Worm (Caenorhabditis elegans): Measurements from ENCODE around the gene T02E9.5.

T02E9.5 gene

DNA sequence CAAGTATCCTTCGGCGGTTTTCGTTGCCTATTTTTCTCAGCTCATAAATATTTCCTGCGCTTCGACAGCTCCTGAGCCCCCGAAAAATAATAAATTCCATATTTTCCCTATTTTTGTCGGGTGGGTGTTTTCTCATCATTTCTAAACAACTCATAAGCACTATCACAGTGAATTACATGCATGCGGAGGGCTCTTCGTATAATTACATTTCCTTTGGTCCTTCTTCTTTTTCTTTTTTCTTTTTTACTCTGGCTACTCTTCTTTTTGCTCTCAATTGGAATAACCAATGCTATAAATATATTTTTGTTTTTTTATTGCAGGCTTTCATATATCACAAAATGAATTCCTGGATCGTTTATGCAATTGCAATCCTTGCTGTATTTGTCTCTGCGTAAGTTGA, at the start of gene T02E9.5:
Gene T02E9.5 (plus strand): TSS at position 321 of the 400 bp plus-strand sequence.
- no peak for TF ChIP-seq ttx-3 (tag; optimal IDR thresholded peaks at IDR 0.05)
- TF ChIP-seq gmeb-2 (tag; optimal IDR thresholded peaks at IDR 0.05): no peak
- no peak for TF ChIP-seq pat-9 (tag; optimal IDR thresholded peaks at IDR 0.05)
- no peak for TF ChIP-seq sox-2 (GFP tag; IDR thresholded peaks at IDR 0.05)
- no peak for TF ChIP-seq C38D4.7 (GFP tag; optimal IDR thresholded peaks at IDR 0.05)
- TF ChIP-seq hlh-15 (tag; optimal IDR thresholded peaks at IDR 0.05): no peak
- peak; percentile 91 for TF ChIP-seq unc-42 (tag; optimal IDR thresholded peaks at IDR 0.05)
- no peak for TF ChIP-seq pax-1 (tag; optimal IDR thresholded peaks at IDR 0.05)

DNA sequence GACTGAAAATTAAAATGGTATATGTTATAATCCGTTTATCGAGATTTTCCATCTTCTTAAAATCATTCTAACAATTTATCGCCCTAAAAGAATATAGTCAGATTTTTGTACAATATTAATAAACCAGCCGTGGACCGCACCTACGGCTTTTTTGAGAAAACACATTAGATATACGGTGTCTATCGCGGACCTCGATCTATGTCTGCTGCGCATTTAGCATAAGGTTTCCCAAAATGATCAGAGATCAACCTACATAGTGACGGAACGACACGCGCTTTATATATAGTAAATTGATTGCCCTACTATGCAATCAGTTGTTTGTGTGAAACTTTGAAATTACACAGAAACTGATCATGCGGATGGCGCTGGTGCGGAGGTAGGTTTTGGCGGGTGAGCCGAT, 49.4 kb upstream of the T02E9.5 start:
- no peak for TF ChIP-seq tbx-7 (tag; optimal IDR thresholded peaks at IDR 0.05)
- no peak for TF ChIP-seq zip-5 (tag; optimal IDR thresholded peaks at IDR 0.05)
- no peak for TF ChIP-seq ttx-3 (tag; optimal IDR thresholded peaks at IDR 0.05)
- no peak for TF ChIP-seq dve-1 (tag; optimal IDR thresholded peaks at IDR 0.05)
- TF ChIP-seq odd-2 (tag; optimal IDR thresholded peaks at IDR 0.05): no peak
- TF ChIP-seq pha-4 (tag; optimal IDR thresholded peaks at IDR 0.05): no peak
- no peak for TF ChIP-seq elt-2 (tag; optimal IDR thresholded peaks at IDR 0.05)
- TF ChIP-seq ceh-34 (tag; optimal IDR thresholded peaks at IDR 0.05): no peak
- no peak for TF ChIP-seq ceh-48 (tag; optimal IDR thresholded peaks at IDR 0.05)
- no peak for TF ChIP-seq dmd-4 (tag; optimal IDR thresholded peaks at IDR 0.05; ENCODE audit: borderline replicate concordance)
- TF ChIP-seq K02D7.2 (tag; optimal IDR thresholded peaks at IDR 0.05): no peak
- no peak for TF ChIP-seq unc-3 (GFP tag; conservative IDR thresholded peaks at IDR 0.05)
- no peak for TF ChIP-seq unc-3 (tag; optimal IDR thresholded peaks at IDR 0.05)

DNA sequence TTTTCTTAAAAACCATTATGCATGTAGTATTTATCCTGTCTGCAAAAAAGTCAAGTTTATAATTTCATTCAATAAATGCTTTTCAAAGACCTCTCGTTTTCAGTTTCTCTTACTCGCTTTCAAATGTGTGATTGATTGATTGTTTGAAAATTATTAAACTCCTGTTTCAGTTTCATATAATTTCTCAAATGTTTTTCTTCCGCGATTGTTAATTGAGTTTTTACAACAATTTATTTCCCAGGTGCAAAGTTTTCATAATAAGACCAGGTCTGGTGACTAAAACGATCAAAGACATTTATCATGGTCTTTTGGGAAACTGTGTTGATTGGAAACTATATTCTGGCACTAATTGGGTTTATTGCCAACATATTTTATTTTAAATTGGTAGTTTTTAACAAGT, 47.6 kb upstream of the T02E9.5 start, which contains the start of gene T03F7.6:
Gene T03F7.6 (plus strand): TSS at position 301 of the 400 bp plus-strand sequence.
- TF ChIP-seq T23F11.4 (GFP tag; optimal IDR thresholded peaks at IDR 0.05): no peak
- TF ChIP-seq ceh-19 (GFP tag; optimal IDR thresholded peaks at IDR 0.05): no peak
- no peak for TF ChIP-seq ceh-45 (GFP tag; IDR thresholded peaks at IDR 0.05)
- no peak for TF ChIP-seq sdc-2 (tag; optimal IDR thresholded peaks at IDR 0.05)
- TF ChIP-seq hlh-8 (tag; optimal IDR thresholded peaks at IDR 0.05): no peak
- no peak for TF ChIP-seq ama-1 (optimal IDR thresholded peaks at IDR 0.05)
- no peak for TF ChIP-seq C38D4.7 (GFP tag; optimal IDR thresholded peaks at IDR 0.05)
- TF ChIP-seq fkh-6 (tag; optimal IDR thresholded peaks at IDR 0.05): no peak
- no peak for TF ChIP-seq hlh-30 (tag; optimal IDR thresholded peaks at IDR 0.05; ENCODE audit: insufficient read depth)
- no peak for TF ChIP-seq ttx-3 (tag; optimal IDR thresholded peaks at IDR 0.05)
- TF ChIP-seq pha-4 (tag; optimal IDR thresholded peaks at IDR 0.05): no peak
- TF ChIP-seq ahr-1 (tag; optimal IDR thresholded peaks at IDR 0.05): no peak
- TF ChIP-seq hlh-15 (tag; optimal IDR thresholded peaks at IDR 0.05): no peak
- no peak for TF ChIP-seq sox-2 (GFP tag; IDR thresholded peaks at IDR 0.05)
- no peak for TF ChIP-seq mec-3 (tag; optimal IDR thresholded peaks at IDR 0.05; ENCODE audit: borderline replicate concordance)
- TF ChIP-seq eyg-1 (tag; optimal IDR thresholded peaks at IDR 0.05): no peak
- TF ChIP-seq K02D7.2 (tag; optimal IDR thresholded peaks at IDR 0.05): no peak
- no peak for TF ChIP-seq ceh-14 (tag; optimal IDR thresholded peaks at IDR 0.05)

DNA sequence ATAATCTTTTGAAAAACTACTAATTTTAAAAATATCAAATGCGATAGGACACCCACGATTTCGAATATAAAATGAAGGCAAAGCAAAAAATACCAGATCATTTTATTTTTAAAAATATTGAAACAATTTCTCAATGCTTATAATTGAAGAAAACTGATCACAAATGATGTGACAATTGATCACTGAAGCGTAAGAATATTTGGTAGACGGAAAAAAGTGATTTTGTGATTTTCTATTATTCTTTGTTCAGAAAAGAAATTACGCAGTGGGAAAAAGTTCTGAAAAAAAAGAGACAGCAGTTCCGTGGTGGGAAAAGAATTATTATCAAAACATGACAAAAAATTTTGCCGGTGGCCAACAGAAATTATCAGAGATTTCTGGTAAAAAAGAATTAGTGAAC, 43.4 kb upstream of the T02E9.5 start, which contains the start of gene T03F7.5:
Gene T03F7.5 (minus strand): TSS at position 101 of the 400 bp plus-strand sequence.
- TF ChIP-seq mec-3 (tag; optimal IDR thresholded peaks at IDR 0.05; ENCODE audit: borderline replicate concordance): no peak
- TF ChIP-seq ref-2 (tag; optimal IDR thresholded peaks at IDR 0.05): no peak
- no peak for TF ChIP-seq npax-4 (tag; optimal IDR thresholded peaks at IDR 0.05)
- no peak for TF ChIP-seq ceh-14 (tag; optimal IDR thresholded peaks at IDR 0.05)
- no peak for TF ChIP-seq ceh-2 (tag; optimal IDR thresholded peaks at IDR 0.05)
- no peak for TF ChIP-seq unc-3 (GFP tag; conservative IDR thresholded peaks at IDR 0.05)
- no peak for TF ChIP-seq unc-3 (tag; optimal IDR thresholded peaks at IDR 0.05)
- no peak for TF ChIP-seq ceh-45 (GFP tag; IDR thresholded peaks at IDR 0.05)
- no peak for TF ChIP-seq ets-4 (tag; optimal IDR thresholded peaks at IDR 0.05)
- no peak for TF ChIP-seq F13H6.1 (tag; optimal IDR thresholded peaks at IDR 0.05)
- no peak for TF ChIP-seq odd-2 (tag; optimal IDR thresholded peaks at IDR 0.05)
- TF ChIP-seq gmeb-2 (tag; optimal IDR thresholded peaks at IDR 0.05): no peak
- no peak for TF ChIP-seq che-1 (tag; optimal IDR thresholded peaks at IDR 0.05)
- TF ChIP-seq hlh-30 (tag; optimal IDR thresholded peaks at IDR 0.05; ENCODE audit: insufficient read depth): no peak

Data from whole organism, late embryonic.